Worm (Caenorhabditis elegans) whole organism, mixed stage, embryonic: Measurements from ENCODE around the gene M195.2.

ENCODE experiments used
- M03D4.4 ChIP-seq: sonication (generic microtip); optimal IDR thresholded peaks from 2 replicates; lab custom pipeline; 2017; ENCODE audit warnings: mild to moderate bottlenecking, missing genetic modification characterization, missing compliant biosample characterization
- blmp-1 ChIP-seq: fragments of 150-350 bp; optimal IDR thresholded peaks from 2 replicates; lab custom pipeline; 2014; ENCODE audit warnings: missing biosample characterization, missing genetic modification characterization
- ceh-39 ChIP-seq: fragments of 150-350 bp; optimal IDR thresholded peaks from 2 replicates; lab custom pipeline; 2014; ENCODE audit warnings: missing biosample characterization, missing genetic modification characterization
- ceh-43 ChIP-seq: fragments of 200-800 bp; sonication (Bioruptor generic); optimal IDR thresholded peaks from 2 replicates; lab custom pipeline; 2018; ENCODE audit warnings: mild to moderate bottlenecking, missing genetic modification characterization, moderate library complexity, missing compliant biosample characterization
- ceh-83 ChIP-seq: fragments of 200-800 bp; sonication (Bioruptor generic); optimal IDR thresholded peaks from 2 replicates; lab custom pipeline; 2018; ENCODE audit warnings: mild to moderate bottlenecking, missing genetic modification characterization, missing compliant biosample characterization
- ces-1 ChIP-seq: fragments of 150-350 bp; optimal IDR thresholded peaks from 2 replicates; lab custom pipeline; 2014; ENCODE audit warnings: missing biosample characterization, missing genetic modification reagents, missing genetic modification characterization
- cnd-1 ChIP-seq: fragments of 200-800 bp; sonication (Bioruptor generic); optimal IDR thresholded peaks from 2 replicates; lab custom pipeline; 2018; ENCODE audit warnings: mild to moderate bottlenecking, missing genetic modification characterization, missing compliant biosample characterization
- drap-1 ChIP-seq: fragments of 200-800 bp; sonication (Bioruptor generic); optimal IDR thresholded peaks from 3 replicates; lab custom pipeline; 2018; ENCODE audit warnings: mild to moderate bottlenecking, missing genetic modification characterization, missing compliant biosample characterization
- elt-1 ChIP-seq: sonication (generic microtip); optimal IDR thresholded peaks from 2 replicates; lab custom pipeline; 2017; ENCODE audit warnings: missing genetic modification characterization, mild to moderate bottlenecking, missing compliant biosample characterization, antibody characterized with exemption, moderate library complexity, borderline replicate concordance; ENCODE audit not compliant: insufficient read depth
- elt-3 ChIP-seq: fragments of 150-350 bp; optimal IDR thresholded peaks from 2 replicates; lab custom pipeline; 2014; ENCODE audit warnings: missing biosample characterization, missing genetic modification characterization
- flh-1 ChIP-seq: fragments of 200-800 bp; sonication (Bioruptor generic); optimal IDR thresholded peaks from 2 replicates; lab custom pipeline; 2018; ENCODE audit warnings: mild to moderate bottlenecking, missing genetic modification characterization, moderate library complexity, missing compliant biosample characterization
- ham-2 ChIP-seq: fragments of 200-800 bp; sonication (Bioruptor generic); optimal IDR thresholded peaks from 2 replicates; lab custom pipeline; 2018; ENCODE audit warnings: mild to moderate bottlenecking, missing genetic modification characterization, missing compliant biosample characterization
- hlh-1 ChIP-seq: fragments of 150-350 bp; optimal IDR thresholded peaks from 2 replicates; lab custom pipeline; 2014; ENCODE audit warnings: missing biosample characterization, missing genetic modification reagents, missing genetic modification characterization
- lin-13 ChIP-seq: fragments of 150-350 bp; optimal IDR thresholded peaks from 2 replicates; lab custom pipeline; 2014; ENCODE audit warnings: missing biosample characterization, missing genetic modification characterization
- lin-32 ChIP-seq: fragments of 200-800 bp; sonication (Bioruptor generic); optimal IDR thresholded peaks from 2 replicates; lab custom pipeline; 2018; ENCODE audit warnings: mild to moderate bottlenecking, missing genetic modification characterization, missing compliant biosample characterization
- lsy-2 ChIP-seq: fragments of 150-350 bp; optimal IDR thresholded peaks from 2 replicates; lab custom pipeline; 2014; ENCODE audit warnings: missing biosample characterization, missing genetic modification characterization
- mab-5 ChIP-seq: fragments of 150-350 bp; optimal IDR thresholded peaks from 2 replicates; lab custom pipeline; 2014; ENCODE audit warnings: missing biosample characterization, missing genetic modification characterization
- mls-2 ChIP-seq: sonication (generic microtip); optimal IDR thresholded peaks from 2 replicates; lab custom pipeline; 2016; ENCODE audit warnings: mild to moderate bottlenecking, missing genetic modification characterization, moderate library complexity, missing compliant biosample characterization
- nhr-12 ChIP-seq: fragments of 150-350 bp; optimal IDR thresholded peaks from 2 replicates; lab custom pipeline; 2014; ENCODE audit warnings: missing biosample characterization, missing genetic modification characterization
- nhr-2 ChIP-seq: fragments of 150-350 bp; optimal IDR thresholded peaks from 2 replicates; lab custom pipeline; 2014; ENCODE audit warnings: missing biosample characterization, missing genetic modification characterization
- nhr-28 ChIP-seq: fragments of 150-350 bp; optimal IDR thresholded peaks from 2 replicates; lab custom pipeline; 2014; ENCODE audit warnings: missing biosample characterization, missing genetic modification characterization
- nhr-76 ChIP-seq: sonication (generic microtip); optimal IDR thresholded peaks from 2 replicates; lab custom pipeline; 2017; ENCODE audit warnings: missing biosample characterization, missing genetic modification characterization
- pha-4 ChIP-seq: fragments of 150-350 bp; optimal IDR thresholded peaks from 2 replicates; lab custom pipeline; 2018; ENCODE audit warnings: missing biosample characterization, missing genetic modification reagents, missing genetic modification characterization
- sem-2 ChIP-seq: fragments of 200-800 bp; sonication (Bioruptor generic); optimal IDR thresholded peaks from 2 replicates; lab custom pipeline; 2018; ENCODE audit warnings: mild to moderate bottlenecking, missing genetic modification characterization, missing compliant biosample characterization
- snpc-4 ChIP-seq: fragments of 150-350 bp; optimal IDR thresholded peaks from 2 replicates; lab custom pipeline; 2014; ENCODE audit warnings: missing biosample characterization, missing genetic modification characterization
- sptf-1 ChIP-seq: sonication (generic microtip); optimal IDR thresholded peaks from 2 replicates; lab custom pipeline; 2017; ENCODE audit warnings: mild to moderate bottlenecking, missing genetic modification characterization, moderate library complexity, missing compliant biosample characterization
- tbx-8 ChIP-seq: fragments of 200-800 bp; sonication (Bioruptor generic); optimal IDR thresholded peaks from 2 replicates; lab custom pipeline; 2018; ENCODE audit warnings: mild to moderate bottlenecking, missing genetic modification characterization, moderate library complexity, missing compliant biosample characterization
- unc-120 ChIP-seq: sonication (generic microtip); optimal IDR thresholded peaks from 2 replicates; lab custom pipeline; 2017; ENCODE audit warnings: missing genetic modification characterization, missing compliant biosample characterization; ENCODE audit not compliant: poor library complexity, severe bottlenecking
- unc-39 ChIP-seq: fragments of 150-350 bp; optimal IDR thresholded peaks from 2 replicates; lab custom pipeline; 2014; ENCODE audit warnings: missing biosample characterization, missing genetic modification characterization
- unc-62 ChIP-seq: fragments of 150-350 bp; optimal IDR thresholded peaks from 2 replicates; lab custom pipeline; 2014; ENCODE audit warnings: missing biosample characterization, missing genetic modification reagents, missing genetic modification characterization
- zip-8 ChIP-seq: fragments of 150-350 bp; optimal IDR thresholded peaks from 2 replicates; lab custom pipeline; 2014; ENCODE audit warnings: missing biosample characterization, missing genetic modification characterization
- ztf-11 ChIP-seq: fragments of 150-350 bp; optimal IDR thresholded peaks from 2 replicates; lab custom pipeline; 2014; ENCODE audit warnings: missing biosample characterization, missing genetic modification characterization

The M195.2 gene

ce11 chrII:8386897-8387296 is 26.3 kb downstream of the M195.2 start:
- TF ChIP-seq nhr-2 (tag; lab: Kevin White, UChicago) (no peak), ces-1 (GFP tag; lab: Kevin White, UChicago) (no peak), ham-2 (GFP tag; lab: Kevin White, UChicago) (no peak), drap-1 (GFP tag; lab: Kevin White, UChicago) (no peak), ceh-43 (GFP tag; lab: Kevin White, UChicago) (no peak), pha-4 (tag; lab: Kevin White, UChicago) (no peak), unc-39 (no peak), hlh-1 (no peak), lin-32 (GFP tag; lab: Kevin White, UChicago) (no peak), sem-2 (GFP tag; lab: Kevin White, UChicago) (no peak), mls-2 (tag; lab: Kevin White, UChicago) (no peak), blmp-1 (no peak), nhr-28 (tag; lab: Kevin White, UChicago) (no peak), ceh-83 (no peak), nhr-76 (tag; lab: Kevin White, UChicago) (no peak), nhr-12 (tag; lab: Kevin White, UChicago) (no peak), tbx-8 (no peak), ztf-11 (no peak), sptf-1 (tag; lab: Kevin White, UChicago) (no peak), elt-3 (tag; lab: Kevin White, UChicago) (no peak)
- TF ChIP-seq, all 35 proteins: peak for 0

- no peak for TF ChIP-seq elt-1
- TF ChIP-seq ceh-83 = no peak
- no peak for TF ChIP-seq nhr-2 (tag; lab: Kevin White, UChicago)
- no peak for TF ChIP-seq lin-13 (tag; lab: Kevin White, UChicago)
- TF ChIP-seq ces-1 (GFP tag; lab: Kevin White, UChicago) = no peak
- no peak for TF ChIP-seq M03D4.4 (tag; lab: Kevin White, UChicago)
Measured at ce11 chrII:8388001-8388513, 27.5 kb downstream of the M195.2 start, which contains the start of gene drd-1. Gene drd-1 (plus strand): TSS chrII:8388051.

DNA sequence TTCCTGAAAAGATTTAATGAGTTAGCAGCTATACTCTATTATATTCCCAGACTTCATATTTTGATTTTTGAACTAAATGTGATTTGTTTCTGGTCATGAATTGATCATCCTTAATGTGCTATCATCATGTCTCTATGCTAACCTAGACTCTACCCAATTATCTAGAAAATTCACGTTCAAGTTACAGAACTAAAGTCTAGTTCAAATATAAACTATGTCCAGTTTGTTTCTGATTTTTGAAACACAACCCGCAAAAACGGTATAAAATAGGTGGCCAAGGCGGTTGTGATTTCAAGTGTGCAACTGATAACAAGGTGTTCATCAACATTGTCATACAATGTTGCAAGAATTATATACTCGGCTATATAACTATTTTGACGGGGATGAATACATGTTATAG is 30.2 kb downstream of the M195.2 start, which contains the start of gene F49E12.10:
Gene F49E12.10, plus strand, starts transcription at position 301 of the 400 bp plus-strand sequence.
- TF ChIP-seq drap-1 (GFP tag; lab: Kevin White, UChicago) (no peak), nhr-12 (tag; lab: Kevin White, UChicago) (no peak), pha-4 (tag; lab: Kevin White, UChicago) (no peak), hlh-1 (no peak), snpc-4 (tag; lab: Kevin White, UChicago) (no peak), sptf-1 (tag; lab: Kevin White, UChicago) (no peak), lsy-2 (no peak), ham-2 (GFP tag; lab: Kevin White, UChicago) (no peak), nhr-28 (tag; lab: Kevin White, UChicago) (no peak), ceh-83 (no peak), lin-13 (tag; lab: Kevin White, UChicago) (no peak), mab-5 (tag; lab: Kevin White, UChicago) (no peak), elt-3 (tag; lab: Kevin White, UChicago) (no peak), nhr-76 (tag; lab: Kevin White, UChicago) (no peak), ceh-39 (tag; lab: Kevin White, UChicago) (no peak)

ce11 chrII:8392215-8392614 is 31.7 kb downstream of the M195.2 start:
- TF ChIP-seq lin-32 (GFP tag; lab: Kevin White, UChicago) (no peak), tbx-8 (no peak), unc-120 (tag; lab: Kevin White, UChicago) (no peak), mls-2 (tag; lab: Kevin White, UChicago) (no peak), ceh-83 (no peak), elt-1 (no peak), unc-39 (no peak), elt-3 (tag; lab: Kevin White, UChicago) (no peak), flh-1 (GFP tag; lab: Kevin White, UChicago) (no peak), ceh-39 (tag; lab: Kevin White, UChicago) (no peak), mab-5 (tag; lab: Kevin White, UChicago) (no peak), unc-62 (GFP tag; lab: Kevin White, UChicago) (no peak), nhr-2 (tag; lab: Kevin White, UChicago) (no peak)

- TF ChIP-seq ztf-11 (no peak), ceh-43 (GFP tag; lab: Kevin White, UChicago) (no peak), lin-13 (tag; lab: Kevin White, UChicago) (no peak), snpc-4 (tag; lab: Kevin White, UChicago) (no peak), elt-1 (no peak), unc-62 (GFP tag; lab: Kevin White, UChicago) (no peak), pha-4 (tag; lab: Kevin White, UChicago) (no peak), nhr-12 (tag; lab: Kevin White, UChicago) (no peak), mab-5 (tag; lab: Kevin White, UChicago) (no peak), cnd-1 (tag; lab: Kevin White, UChicago) (no peak), zip-8 (tag; lab: Kevin White, UChicago) (no peak), ceh-39 (tag; lab: Kevin White, UChicago) (no peak), hlh-1 (no peak), ham-2 (GFP tag; lab: Kevin White, UChicago) (no peak), lin-32 (GFP tag; lab: Kevin White, UChicago) (no peak), unc-39 (no peak), ces-1 (GFP tag; lab: Kevin White, UChicago) (no peak), sptf-1 (tag; lab: Kevin White, UChicago) (no peak), lsy-2 (no peak)
Measured at ce11 chrII:8394205-8394604, 33.7 kb downstream of the M195.2 start, which contains the start of gene F49E12.8. Gene F49E12.8 (minus strand): TSS chrII:8394305.
